Fruit fly (Drosophila melanogaster) whole organism, embryonic: Measurements from ENCODE around the gene Sgs5.

Source experiments
- Ada2b ChIP-seq: fragments of 200-800 bp; sonication (Bioruptor generic); IDR thresholded peaks from 2 replicates; pipeline ENCODE4 v1.3.6; 2022; ENCODE audit warnings: missing biosample characterization, missing genetic modification characterization
- B-H1 ChIP-seq: fragments of 200-800 bp; sonication (Bioruptor generic); IDR thresholded peaks from 3 replicates; pipeline ENCODE4 v1.3.6; 2022; ENCODE audit warnings: missing biosample characterization, missing genetic modification characterization
- CG10209 ChIP-seq: fragments of 200-800 bp; sonication (Bioruptor generic); optimal IDR thresholded peaks from 3 replicates; lab custom pipeline; 2017; ENCODE audit warnings: missing biosample characterization, mild to moderate bottlenecking, missing genetic modification characterization, missing genetic modification reagents
- CG1024 ChIP-seq: fragments of 200-800 bp; sonication (Bioruptor generic); IDR thresholded peaks from 2 replicates; pipeline ENCODE4 v1.3.6; 2022; ENCODE audit warnings: missing biosample characterization, missing genetic modification characterization
- CG10274 ChIP-seq: fragments of 200-800 bp; sonication (Bioruptor generic); optimal IDR thresholded peaks from 3 replicates; lab custom pipeline; 2017; ENCODE audit warnings: missing biosample characterization, mild to moderate bottlenecking, missing genetic modification characterization
- CG15696 ChIP-seq: fragments of 200-800 bp; sonication (Bioruptor generic); optimal IDR thresholded peaks from 2 replicates; lab custom pipeline; 2019; ENCODE audit warnings: missing biosample characterization, mild to moderate bottlenecking, missing genetic modification characterization, moderate library complexity
- CG1602 ChIP-seq: fragments of 200-800 bp; sonication (Bioruptor generic); optimal IDR thresholded peaks from 3 replicates; lab custom pipeline; 2016; ENCODE audit warnings: missing biosample characterization, missing genetic modification characterization
- CG2199 ChIP-seq: fragments of 200-800 bp; sonication (Bioruptor generic); IDR thresholded peaks from 3 replicates; pipeline ENCODE4 v1.3.6; 2022; ENCODE audit warnings: missing biosample characterization, missing genetic modification characterization
- CG3281 ChIP-seq: fragments of 200-800 bp; sonication (Bioruptor generic); optimal IDR thresholded peaks from 3 replicates; lab custom pipeline; 2017; ENCODE audit warnings: missing biosample characterization, mild to moderate bottlenecking, missing genetic modification characterization
- CG4820 ChIP-seq: fragments of 200-800 bp; sonication (Bioruptor generic); optimal IDR thresholded peaks from 3 replicates; lab custom pipeline; 2016; ENCODE audit warnings: missing biosample characterization, missing genetic modification characterization
- CG7372 ChIP-seq: fragments of 200-800 bp; sonication (Bioruptor generic); IDR thresholded peaks from 2 replicates; pipeline ENCODE4 v1.3.6; 2022; ENCODE audit warnings: missing biosample characterization, missing genetic modification characterization
- D ChIP-seq, 2 experiments: fragments of 200-800 bp in 1 of 2; fragments of >200 bp in 1 of 2; sonication (Bioruptor generic) in 1 of 2; optimal IDR thresholded peaks; 2 replicates in 1 of 2; 3 replicates in 1 of 2; lab custom pipeline; 2017; ENCODE audit warnings: mild to moderate bottlenecking in 1 of 2, missing biosample characterization in 1 of 2, missing genetic modification characterization in 1 of 2, missing genetic modification reagents in 1 of 2
- Dad ChIP-seq: fragments of 200-800 bp; sonication (Bioruptor generic); optimal IDR thresholded peaks from 3 replicates; lab custom pipeline; 2016; ENCODE audit warnings: missing biosample characterization, missing genetic modification characterization
- Ets65A ChIP-seq: fragments of 200-800 bp; sonication (Bioruptor generic); peaks from one replicate; lab custom pipeline; 2016; ENCODE audit warnings: missing biosample characterization, missing genetic modification characterization
- HLH4C ChIP-seq: fragments of 200-800 bp; sonication (Bioruptor generic); IDR thresholded peaks from 3 replicates; pipeline ENCODE4 v1.3.6; 2022; ENCODE audit warnings: missing biosample characterization, missing genetic modification characterization; ENCODE audit not compliant: partially characterized antibody
- HLHmδ ChIP-seq: fragments of 200-800 bp; sonication (Bioruptor generic); optimal IDR thresholded peaks from 2 replicates; lab custom pipeline; 2018; ENCODE audit warnings: missing biosample characterization, mild to moderate bottlenecking, missing genetic modification characterization, moderate library complexity
- MESR4 ChIP-seq: fragments of 200-800 bp; sonication (Bioruptor generic); optimal IDR thresholded peaks from 2 replicates; lab custom pipeline; 2018; ENCODE audit warnings: missing biosample characterization, mild to moderate bottlenecking, missing genetic modification characterization, moderate library complexity
- Med ChIP-seq: fragments of 200-800 bp; sonication (Bioruptor generic); peaks from one replicate; lab custom pipeline; 2016; ENCODE audit warnings: missing biosample characterization, missing genetic modification characterization, mild to moderate bottlenecking, inconsistent platforms, moderate library complexity
- Mrtf ChIP-seq: fragments of 200-800 bp; sonication (Bioruptor generic); IDR thresholded peaks from 3 replicates; pipeline ENCODE4 v1.3.6; 2022; ENCODE audit warnings: missing biosample characterization, missing genetic modification characterization
- Nf-YB ChIP-seq: fragments of 200-800 bp; sonication (Bioruptor generic); optimal IDR thresholded peaks from 3 replicates; lab custom pipeline; 2019; ENCODE audit warnings: missing biosample characterization, mild to moderate bottlenecking, missing genetic modification characterization, moderate library complexity
- Nf-YC ChIP-seq: fragments of 200-800 bp; optimal IDR thresholded peaks from 3 replicates; lab custom pipeline; 2019; ENCODE audit warnings: missing biosample characterization, mild to moderate bottlenecking, missing genetic modification characterization, moderate library complexity
- Opbp ChIP-seq: fragments of 200-800 bp; sonication (Bioruptor generic); IDR thresholded peaks from 3 replicates; pipeline ENCODE4 v1.3.6; 2022; ENCODE audit warnings: missing biosample characterization, missing genetic modification characterization; ENCODE audit not compliant: partially characterized antibody
- Sin3A ChIP-seq: fragments of >200 bp; optimal IDR thresholded peaks from 2 replicates; lab custom pipeline; 2018
- caup ChIP-seq: fragments of 200-800 bp; sonication (Bioruptor generic); optimal IDR thresholded peaks from 3 replicates; lab custom pipeline; 2017; ENCODE audit warnings: missing biosample characterization, mild to moderate bottlenecking, missing genetic modification characterization, moderate library complexity; ENCODE audit not compliant: severe bottlenecking
- dysf ChIP-seq: fragments of 200-800 bp; sonication (Bioruptor generic); IDR thresholded peaks from 3 replicates; pipeline ENCODE4 v1.3.6; 2022; ENCODE audit warnings: missing biosample characterization, missing genetic modification characterization
- hb ChIP-seq: fragments of 200-800 bp; sonication (Bioruptor generic); IDR thresholded peaks from 3 replicates; pipeline ENCODE4 v1.3.6; 2022; ENCODE audit warnings: missing biosample characterization, missing genetic modification characterization; ENCODE audit not compliant: partially characterized antibody
- lmd ChIP-seq: fragments of 200-800 bp; sonication (Bioruptor generic); IDR thresholded peaks from 2 replicates; pipeline ENCODE4 v1.3.6; 2022; ENCODE audit warnings: missing biosample characterization, missing genetic modification characterization
- peb ChIP-seq: fragments of 200-800 bp; sonication (Bioruptor generic); IDR thresholded peaks from 2 replicates; pipeline ENCODE4 v1.3.6; 2022; ENCODE audit warnings: missing biosample characterization, missing genetic modification characterization
- prd ChIP-seq, 3 experiments: fragments of >200 bp in 2 of 3; fragments of 200-800 bp in 1 of 3; sonication (Bioruptor generic) in 1 of 3; optimal IDR thresholded peaks in 2 of 3; IDR thresholded peaks in 1 of 3; 2 replicates in 2 of 3; 3 replicates in 1 of 3; pipeline versions ENCODE4 v1.3.6 to Lab custom; 2017 to 2022; ENCODE audit warnings: missing biosample characterization in 1 of 3, missing genetic modification characterization in 1 of 3
- trem ChIP-seq: fragments of 200-800 bp; optimal IDR thresholded peaks from 3 replicates; lab custom pipeline; 2019; ENCODE audit warnings: missing biosample characterization, mild to moderate bottlenecking, missing genetic modification characterization, moderate library complexity
- unpg ChIP-seq: fragments of 200-800 bp; sonication (Bioruptor generic); optimal IDR thresholded peaks from 3 replicates; lab custom pipeline; 2018; ENCODE audit warnings: missing biosample characterization, mild to moderate bottlenecking, missing genetic modification characterization, moderate library complexity
- vvl ChIP-seq: fragments of 200-800 bp; sonication (Bioruptor generic); IDR thresholded peaks from 2 replicates; pipeline ENCODE4 v1.3.6; 2022; ENCODE audit warnings: missing biosample characterization, missing genetic modification characterization
- z ChIP-seq: fragments of 200-800 bp; sonication (Bioruptor generic); IDR thresholded peaks from 3 replicates; pipeline ENCODE4 v1.3.6; 2022; ENCODE audit warnings: missing biosample characterization, missing genetic modification characterization

Gene Sgs5

dm6 chr3R:17594086-17594485, 1.1 kb upstream of the Sgs5 start, which contains the start of gene Sgs5bis:
Sgs5bis (plus strand) TSS chr3R:17594386.
- TF ChIP-seq Ets65A (GFP tag; lab: Kevin White, UChicago) (peak; percentile 68), peb (GFP tag; lab: Robert Waterston, UW) (no peak), CG7372 (GFP tag; lab: Robert Waterston, UW) (no peak), Ada2b (GFP tag; lab: Robert Waterston, UW) (no peak), B-H1 (no peak), HLH4C (GFP tag; lab: Robert Waterston, UW) (no peak), vvl (no peak)

- no peak for TF ChIP-seq CG2199 (GFP tag; lab: Robert Waterston, UW)
- TF ChIP-seq, all 482 proteins: peak for 0
These were observed 1.1 kb downstream of the Sgs5 start, which contains the start of gene CG7606 for dm6 chr3R:17596236-17596635. CG7606 (plus strand) TSS chr3R:17596536.

- TF ChIP-seq CG3281, result no peak
- no peak for TF ChIP-seq MESR4 (GFP tag; lab: Kevin White, UChicago)
- TF ChIP-seq hb (GFP tag; lab: Robert Waterston, UW), result 0 out of 3 replicates have a peak, but pooled peaks have one; percentile 40
- no peak for TF ChIP-seq unpg (GFP tag; lab: Kevin White, UChicago)
- no peak for TF ChIP-seq Sin3A (lab: Kevin White, UChicago)
- no peak for TF ChIP-seq HLHmδ (GFP tag; lab: Kevin White, UChicago)
- TF ChIP-seq z, result 0 out of 3 replicates have a peak, but pooled peaks have one; percentile 27
- TF ChIP-seq CG10209 (GFP tag; lab: Kevin White, UChicago), result no peak
- no peak for TF ChIP-seq trem (tag; lab: Kevin White, UChicago)
- peak; percentile 6; the same call in 1 of the 2 replicates for TF ChIP-seq lmd (GFP tag; lab: Robert Waterston, UW)
- peak; percentile 79 for TF ChIP-seq Nf-YC
- peak; percentile 83 for TF ChIP-seq Nf-YB (GFP tag; lab: Kevin White, UChicago)
- TF ChIP-seq caup (GFP tag; lab: Kevin White, UChicago), result no peak
These were observed 4.5 kb downstream of the Sgs5 start for dm6 chr3R:17599695-17600094.

- TF ChIP-seq Nf-YC (peak; percentile 53), Nf-YB (GFP tag; lab: Kevin White, UChicago) (peak; percentile 72), CG1602 (GFP tag; lab: Kevin White, UChicago) (no peak), Med (GFP tag; lab: Kevin White, UChicago) (peak; percentile 36)
These were observed 6.7 kb downstream of the Sgs5 start for dm6 chr3R:17601866-17602265.

dm6 chr3R:17602974-17603373, 7.8 kb downstream of the Sgs5 start:
- no peak for TF ChIP-seq Dad (GFP tag; lab: Kevin White, UChicago)
- TF ChIP-seq Ets65A (GFP tag; lab: Kevin White, UChicago), result peak; percentile 18
- no peak for TF ChIP-seq CG1024
- TF ChIP-seq CG4820 (GFP tag; lab: Kevin White, UChicago), result no peak
- no peak for TF ChIP-seq CG15696
- TF ChIP-seq dysf (GFP tag; lab: Robert Waterston, UW), result no peak
- no peak for TF ChIP-seq CG10274 (GFP tag; lab: Kevin White, UChicago)
- no peak for TF ChIP-seq Mrtf
- no peak for TF ChIP-seq prd (optimal IDR thresholded peaks at IDR 0.05; lab: Kevin White, UChicago)
- TF ChIP-seq prd (GFP tag; IDR thresholded peaks at IDR 0.05; lab: Robert Waterston, UW), result 0 out of 3 replicates have a peak, but pooled peaks have one; percentile 9
- no peak for TF ChIP-seq CG3281
- 0 out of 3 replicates have a peak, but pooled peaks have one; percentile 9 for TF ChIP-seq Opbp (GFP tag; lab: Robert Waterston, UW)
- peak; percentile 95 for TF ChIP-seq D (optimal IDR thresholded peaks at IDR 0.05; lab: Kevin White, UChicago)
- TF ChIP-seq D (GFP tag; optimal IDR thresholded peaks at IDR 0.05; lab: Kevin White, UChicago), result no peak
